Worm (Caenorhabditis elegans): Measurements from ENCODE around the gene col-171.
A peak's percentile ranks its signal among the peaks of the same experiment; 100 is the strongest.

col-171 gene

ce11 chrX:6328860-6329259 lies 5.2 kb upstream of the col-171 start, which contains the start of gene col-169:
TSS of gene col-169 (plus strand) at chrX:6329160.
- TF ChIP-seq nhr-28 (tag; optimal IDR thresholded peaks at IDR 0.05) (no peak), R02D3.7 (tag; optimal IDR thresholded peaks at IDR 0.05) (no peak), nhr-25 (tag; optimal IDR thresholded peaks at IDR 0.05) (no peak), elt-3 (tag; optimal IDR thresholded peaks at IDR 0.05) (peak in 1 of 3 experiments; percentile 24)

ce11 chrX:6331409-6331808 lies 2.7 kb upstream of the col-171 start, which contains the start of gene col-170:
TSS of gene col-170 (plus strand) at chrX:6331709.
- no peak for TF ChIP-seq lsy-12 (tag; optimal IDR thresholded peaks at IDR 0.05)
- no peak for TF ChIP-seq ZK546.5 (tag; optimal IDR thresholded peaks at IDR 0.05)
- no peak for TF ChIP-seq ztf-4 (tag; optimal IDR thresholded peaks at IDR 0.05)
- no peak for TF ChIP-seq pha-4 (tag; optimal IDR thresholded peaks at IDR 0.05)
- no peak for TF ChIP-seq hmg-11 (tag; optimal IDR thresholded peaks at IDR 0.05)
- no peak for TF ChIP-seq snpc-4 (tag; optimal IDR thresholded peaks at IDR 0.05)
- no peak for TF ChIP-seq nhr-11 (tag; optimal IDR thresholded peaks at IDR 0.05)
- no peak for TF ChIP-seq sea-2 (GFP tag; optimal IDR thresholded peaks at IDR 0.05)
- no peak for TF ChIP-seq unc-62 (GFP tag; optimal IDR thresholded peaks at IDR 0.05)
- no peak for TF ChIP-seq nhr-43 (tag; optimal IDR thresholded peaks at IDR 0.05; ENCODE audit: poor library complexity, severe bottlenecking)
- no peak for TF ChIP-seq egl-5 (tag; optimal IDR thresholded peaks at IDR 0.05)
- TF ChIP-seq nhr-23 (tag; optimal IDR thresholded peaks at IDR 0.05), result no peak
- TF ChIP-seq nhr-76 (tag; optimal IDR thresholded peaks at IDR 0.05), result no peak
- no peak for TF ChIP-seq ceh-9 (tag; optimal IDR thresholded peaks at IDR 0.05)
- no peak for TF ChIP-seq zag-1 (tag; optimal IDR thresholded peaks at IDR 0.05)

- no peak for TF ChIP-seq ceh-16 (tag; optimal IDR thresholded peaks at IDR 0.05)
- no peak for TF ChIP-seq skn-1 (tag; optimal IDR thresholded peaks at IDR 0.05)
- no peak for TF ChIP-seq lin-15B (tag; optimal IDR thresholded peaks at IDR 0.05)
- no peak for TF ChIP-seq mdl-1 (tag; optimal IDR thresholded peaks at IDR 0.05)
- TF ChIP-seq fkh-10 (GFP tag; optimal IDR thresholded peaks at IDR 0.05), result no peak
- no peak for TF ChIP-seq jun-1 (tag; optimal IDR thresholded peaks at IDR 0.05)
- TF ChIP-seq snpc-4 (tag; optimal IDR thresholded peaks at IDR 0.05), result no peak
Observed at ce11 chrX:6334602-6335001, 504 bp downstream of the col-171 start.

ce11 chrX:6337338-6337737 lies 3.2 kb downstream of the col-171 start:
- TF ChIP-seq elt-2 (tag; optimal IDR thresholded peaks at IDR 0.05) (peak; percentile 12), zag-1 (tag; optimal IDR thresholded peaks at IDR 0.05) (no peak)

ce11 chrX:6337951-6338350 lies 3.9 kb downstream of the col-171 start, which contains the start of gene C03B1.13:
TSS of gene C03B1.13 (minus strand) at chrX:6338051.
- TF ChIP-seq nhr-76 (tag; optimal IDR thresholded peaks at IDR 0.05), result no peak
- no peak for TF ChIP-seq aly-2 (tag; optimal IDR thresholded peaks at IDR 0.05)
- TF ChIP-seq ztf-4 (tag; optimal IDR thresholded peaks at IDR 0.05), result no peak
- TF ChIP-seq pha-4 (tag; optimal IDR thresholded peaks at IDR 0.05), result no peak
- TF ChIP-seq elt-2 (tag; optimal IDR thresholded peaks at IDR 0.05), result no peak
- no peak for TF ChIP-seq lsy-12 (tag; optimal IDR thresholded peaks at IDR 0.05)
- no peak for TF ChIP-seq ama-1 (optimal IDR thresholded peaks at IDR 0.05)
- TF ChIP-seq ceh-82 (tag; optimal IDR thresholded peaks at IDR 0.05), result no peak
- TF ChIP-seq mdl-1 (tag; optimal IDR thresholded peaks at IDR 0.05), result no peak
- no peak for TF ChIP-seq nhr-28 (tag; optimal IDR thresholded peaks at IDR 0.05)
- TF ChIP-seq lin-39 (tag; optimal IDR thresholded peaks at IDR 0.05), result no peak
- no peak for TF ChIP-seq ceh-28 (tag; optimal IDR thresholded peaks at IDR 0.05)

- TF ChIP-seq pha-4 (tag; optimal IDR thresholded peaks at IDR 0.05) (peak; percentile 30), unc-62 (GFP tag; optimal IDR thresholded peaks at IDR 0.05) (no peak), nfya-1 (tag; optimal IDR thresholded peaks at IDR 0.05; ENCODE audit: insufficient read depth) (no peak), pqm-1 (tag; optimal IDR thresholded peaks at IDR 0.05) (peak; percentile 99), elt-2 (tag; optimal IDR thresholded peaks at IDR 0.05) (peak; percentile 99), daf-12 (tag; optimal IDR thresholded peaks at IDR 0.05) (no peak), egl-27 (tag; optimal IDR thresholded peaks at IDR 0.05) (peak; percentile 16), jun-1 (tag; optimal IDR thresholded peaks at IDR 0.05) (no peak), aly-2 (tag; optimal IDR thresholded peaks at IDR 0.05) (no peak), nhr-23 (tag; optimal IDR thresholded peaks at IDR 0.05) (no peak), lin-39 (tag; optimal IDR thresholded peaks at IDR 0.05) (no peak), mdl-1 (tag; optimal IDR thresholded peaks at IDR 0.05) (no peak), egl-5 (tag; optimal IDR thresholded peaks at IDR 0.05) (no peak), ztf-4 (tag; optimal IDR thresholded peaks at IDR 0.05) (no peak), tbx-2 (tag; optimal IDR thresholded peaks at IDR 0.05) (no peak), lsy-12 (tag; optimal IDR thresholded peaks at IDR 0.05) (no peak), lin-15B (tag; optimal IDR thresholded peaks at IDR 0.05) (no peak)
Observed at ce11 chrX:6338446-6338845, 4.3 kb downstream of the col-171 start.

Measured in whole organism, L3 larva.